Worm (Caenorhabditis elegans) whole organism, L1 larva: ENCODE results near the gene col-152.

Source experiments
- jun-1 ChIP-seq: fragments of 150-350 bp; optimal IDR thresholded peaks from 2 replicates; lab custom pipeline; 2014; ENCODE audit warnings: missing biosample characterization, missing genetic modification reagents, missing genetic modification characterization
- nhr-11 ChIP-seq: fragments of 150-350 bp; optimal IDR thresholded peaks from 2 replicates; lab custom pipeline; 2014; ENCODE audit warnings: missing biosample characterization, missing genetic modification characterization

DNA sequence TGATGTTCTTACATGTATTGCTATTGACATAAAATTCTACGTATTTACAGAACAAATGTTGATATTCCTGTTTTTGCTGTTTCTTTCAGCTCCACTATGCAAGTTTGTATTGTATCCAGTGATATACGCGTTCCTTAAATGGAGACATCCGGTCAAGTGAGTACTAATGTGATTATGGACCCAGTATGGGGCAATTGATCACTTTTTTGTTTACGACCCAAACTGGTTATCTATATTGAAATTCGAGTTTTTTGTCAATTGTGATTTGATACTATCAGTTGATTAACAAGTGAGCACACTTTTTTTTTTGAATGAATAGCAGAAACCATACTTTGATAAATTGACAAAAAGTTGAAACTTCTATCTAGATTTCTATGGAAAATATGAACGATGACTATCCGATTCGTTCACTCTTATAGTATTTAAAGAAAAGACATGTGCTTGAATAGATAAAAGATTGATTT is 21.1 kb downstream of the col-152 start, which contains the start of gene T21C9.6:
- TF ChIP-seq jun-1 (tag; lab: Kevin White, UChicago) (no peak), nhr-11 (tag; lab: Kevin White, UChicago) (no peak)
